Worm (Caenorhabditis elegans) whole organism, late embryonic: ENCODE measurements around the gene str-102.

Source experiments
- ceh-19 ChIP-seq: fragments of 200-800 bp; sonication (Bioruptor generic); optimal IDR thresholded peaks from 2 replicates; lab custom pipeline; 2018; ENCODE audit warnings: mild to moderate bottlenecking, missing genetic modification characterization, missing compliant biosample characterization
- elt-2 ChIP-seq: sonication (generic microtip); optimal IDR thresholded peaks from 2 replicates; lab custom pipeline; 2016; ENCODE audit warnings: missing genetic modification reagents, missing genetic modification characterization, missing compliant biosample characterization
- gmeb-2 ChIP-seq: sonication (generic microtip); optimal IDR thresholded peaks from 2 replicates; lab custom pipeline; 2016; ENCODE audit warnings: missing genetic modification characterization, inconsistent platforms, missing compliant biosample characterization
- sox-2 ChIP-seq: fragments of 200-800 bp; sonication (Bioruptor generic); IDR thresholded peaks from 2 replicates; pipeline ENCODE4 v1.3.6; 2022; ENCODE audit warnings: missing genetic modification reagents, missing genetic modification characterization, missing compliant biosample characterization

DNA sequence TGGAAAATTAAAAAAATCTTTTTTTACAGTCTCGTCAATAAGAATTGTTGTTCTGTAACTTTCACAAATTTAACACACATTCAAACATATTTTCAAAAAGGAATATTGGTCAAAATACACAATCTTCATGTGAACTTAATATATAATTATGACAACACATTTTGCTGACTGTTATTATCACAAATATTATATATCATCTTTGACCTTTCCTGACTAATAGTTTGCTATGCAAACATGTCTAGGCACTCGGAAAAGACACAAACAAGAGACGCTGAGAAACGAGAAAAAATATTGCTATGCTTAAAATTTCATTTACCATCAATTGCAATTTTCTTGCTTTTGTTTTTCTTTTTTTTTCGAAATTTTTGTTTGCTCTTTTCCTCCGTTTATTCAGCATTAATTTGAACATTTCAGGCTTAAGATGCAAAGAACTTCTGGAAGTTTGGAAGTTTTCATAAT is 17.1 kb downstream of the str-102 start, which contains the start of gene fbxa-135:
- no peak for TF ChIP-seq elt-2 (tag; lab: Kevin White, UChicago)
- no peak for TF ChIP-seq sox-2
- TF ChIP-seq gmeb-2 (tag; lab: Kevin White, UChicago) = no peak
- no peak for TF ChIP-seq ceh-19 (GFP tag; lab: Kevin White, UChicago)
